Fruit fly (Drosophila melanogaster): ENCODE data around the gene CG11722.

CG11722 gene

DNA sequence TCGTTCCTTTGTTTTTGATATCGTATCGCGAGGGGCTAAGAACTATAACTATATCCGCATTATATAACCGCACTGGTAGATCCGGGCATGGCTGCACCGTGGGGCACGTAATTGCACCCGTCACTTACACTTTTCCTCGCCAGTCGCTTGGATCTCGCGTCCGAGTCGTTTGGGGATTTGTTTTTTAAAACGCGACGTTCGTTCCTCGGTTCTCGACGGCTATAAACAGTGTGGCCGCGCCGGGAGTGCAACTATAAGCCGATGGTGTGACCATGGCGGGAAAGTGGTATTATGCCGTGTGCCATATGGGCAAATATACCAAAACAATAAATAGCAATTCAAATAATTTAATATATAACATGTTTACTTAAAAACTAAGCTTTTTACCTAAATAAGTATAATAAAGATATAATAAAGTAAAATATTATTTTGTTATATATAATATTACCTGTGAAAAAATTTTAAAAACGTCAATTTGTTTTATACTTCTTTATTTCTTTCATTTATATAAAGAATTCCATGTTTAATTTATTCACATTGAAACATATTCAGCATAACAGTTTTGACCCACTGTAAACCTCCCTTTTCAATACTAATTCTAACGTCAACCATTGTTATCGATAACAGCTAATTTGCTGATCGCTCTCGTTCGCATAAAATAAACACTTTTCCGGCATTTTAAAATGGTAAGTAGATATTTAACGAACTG, 2.5 kb downstream of the CG11722 start, which contains the start of the genes Mical and CG3909 (continued):
- no peak for TF ChIP-seq disco-r (GFP tag; optimal IDR thresholded peaks at IDR 0.05)
- peak; percentile 77 for TF ChIP-seq CG31224 (GFP tag; IDR thresholded peaks at IDR 0.05)
- TF ChIP-seq dmrt11E (tag; optimal IDR thresholded peaks at IDR 0.05) = peak; percentile 85
- TF ChIP-seq Spps (tag; optimal IDR thresholded peaks at IDR 0.05) = peak; percentile 37
- peak; percentile 43; the same call in 1 of the 2 replicates for TF ChIP-seq CG10321 (GFP tag; IDR thresholded peaks at IDR 0.05)
- TF ChIP-seq cwo (GFP tag; optimal IDR thresholded peaks at IDR 0.05) = peak; percentile 67
- TF ChIP-seq Blimp-1 (GFP tag; optimal IDR thresholded peaks at IDR 0.05) = peak; percentile 72
- TF ChIP-seq crp (GFP tag; optimal IDR thresholded peaks at IDR 0.05) = peak in 1 of 2 experiments; percentile 58
- peak; percentile 96 for TF ChIP-seq slbo (GFP tag; IDR thresholded peaks at IDR 0.05)
- peak; percentile 85 for TF ChIP-seq CG12942 (GFP tag; optimal IDR thresholded peaks at IDR 0.05)
- TF ChIP-seq wor (GFP tag; IDR thresholded peaks at IDR 0.05) = peak; percentile 60; the same call in 1 of the 2 replicates
- TF ChIP-seq cas (GFP tag; IDR thresholded peaks at IDR 0.05) = peak; percentile 83; the same call in 1 of the 2 replicates
- TF ChIP-seq chif (GFP tag; optimal IDR thresholded peaks at IDR 0.05) = peak in 1 of 2 experiments; percentile 10
- TF ChIP-seq HmgZ (tag; optimal IDR thresholded peaks at IDR 0.05) = peak; percentile 69
- peak; percentile 69 for TF ChIP-seq caup (GFP tag; optimal IDR thresholded peaks at IDR 0.05; ENCODE audit: severe bottlenecking)
- peak; percentile 89 for TF ChIP-seq Sox102F (GFP tag; optimal IDR thresholded peaks at IDR 0.05)
- TF ChIP-seq CG3847 (GFP tag; IDR thresholded peaks at IDR 0.05) = peak; percentile 86
- TF ChIP-seq slou (GFP tag; optimal IDR thresholded peaks at IDR 0.05) = peak; percentile 58
- no peak for TF ChIP-seq Doc3 (GFP tag; IDR thresholded peaks at IDR 0.05; ENCODE audit: partially characterized antibody)
- no peak for TF ChIP-seq fd102C (GFP tag; optimal IDR thresholded peaks at IDR 0.05)
- no peak for TF ChIP-seq Tbp (GFP tag; optimal IDR thresholded peaks at IDR 0.05)
- peak; percentile 81 for TF ChIP-seq gfzf (GFP tag; optimal IDR thresholded peaks at IDR 0.05)
- peak; percentile 28 for TF ChIP-seq vfl (GFP tag; optimal IDR thresholded peaks at IDR 0.05)
- TF ChIP-seq CG17912 (GFP tag; optimal IDR thresholded peaks at IDR 0.05) = no peak
- no peak; the same call in 2 of the 3 replicates for TF ChIP-seq CG7963 (GFP tag; IDR thresholded peaks at IDR 0.05; ENCODE audit: partially characterized antibody)
- peak; percentile 88 for TF ChIP-seq CG17359 (tag; optimal IDR thresholded peaks at IDR 0.05)
- peak; percentile 84 for TF ChIP-seq MTF-1 (GFP tag; optimal IDR thresholded peaks at IDR 0.05; ENCODE audit: borderline replicate concordance)
- peak; percentile 33 for TF ChIP-seq CTCF (GFP tag; optimal IDR thresholded peaks at IDR 0.05)
- TF ChIP-seq CG7271 (tag; optimal IDR thresholded peaks at IDR 0.05) = peak; percentile 9
- TF ChIP-seq CG9797 (GFP tag; optimal IDR thresholded peaks at IDR 0.05) = peak; percentile 91
- TF ChIP-seq CG4360 (GFP tag; IDR thresholded peaks at IDR 0.05) = no peak
- TF ChIP-seq eve (GFP tag; optimal IDR thresholded peaks at IDR 0.05) = no peak
- TF ChIP-seq Jarid2 (GFP tag; optimal IDR thresholded peaks at IDR 0.05) = peak; percentile 93
- TF ChIP-seq ERR (GFP tag; optimal IDR thresholded peaks at IDR 0.05) = no peak
- TF ChIP-seq ap (GFP tag; IDR thresholded peaks at IDR 0.05) = peak; percentile 85
- TF ChIP-seq CG3726 (GFP tag; IDR thresholded peaks at IDR 0.05) = peak; percentile 81; the same call in 2 of the 3 replicates
- peak; percentile 88 for TF ChIP-seq dmrt99B (tag; optimal IDR thresholded peaks at IDR 0.05)
- peak; percentile 93 for TF ChIP-seq CG17829 (tag; optimal IDR thresholded peaks at IDR 0.05)
- peak; percentile 54 for TF ChIP-seq bab2 (GFP tag; optimal IDR thresholded peaks at IDR 0.05)
- peak; percentile 76 for TF ChIP-seq CG6272 (GFP tag; IDR thresholded peaks at IDR 0.05)
- peak; percentile 70 for TF ChIP-seq E2f2 (GFP tag; IDR thresholded peaks at IDR 0.05)
- peak; percentile 77 for TF ChIP-seq CG9437 (GFP tag; optimal IDR thresholded peaks at IDR 0.05)
- TF ChIP-seq CG13287 (GFP tag; IDR thresholded peaks at IDR 0.05; ENCODE audit: partially characterized antibody) = peak; percentile 68
- peak; percentile 93 for TF ChIP-seq CoRest (tag; optimal IDR thresholded peaks at IDR 0.05)
- peak; percentile 24 for TF ChIP-seq schlank (tag; optimal IDR thresholded peaks at IDR 0.05)
- TF ChIP-seq psq (GFP tag; optimal IDR thresholded peaks at IDR 0.05) = peak; percentile 69
- TF ChIP-seq sens (GFP tag) = peak; percentile 85
- TF ChIP-seq pfk (GFP tag; optimal IDR thresholded peaks at IDR 0.05) = no peak
- no peak for TF ChIP-seq CG8478 (optimal IDR thresholded peaks at IDR 0.05)

Data from whole organism, embryonic.